Fruit fly (Drosophila melanogaster) whole organism, embryonic: ENCODE data around the gene CG9522.
A peak's percentile ranks its signal among the peaks of the same experiment; 100 is the strongest.

Experiments used
- Asciz ChIP-seq: fragments of 200-800 bp; sonication (Bioruptor generic); optimal IDR thresholded peaks from 2 replicates; lab custom pipeline; 2017; ENCODE audit warnings: missing biosample characterization, mild to moderate bottlenecking, missing genetic modification characterization, missing genetic modification reagents
- CG11695 ChIP-seq: fragments of 200-800 bp; sonication (Bioruptor generic); IDR thresholded peaks from 3 replicates; pipeline ENCODE4 v1.3.6; 2022; ENCODE audit warnings: missing biosample characterization, missing genetic modification characterization
- CG12659 ChIP-seq: fragments of 200-800 bp; sonication (Bioruptor generic); optimal IDR thresholded peaks from 3 replicates; lab custom pipeline; 2017; ENCODE audit warnings: mild to moderate bottlenecking, missing biosample characterization, missing genetic modification reagents, missing genetic modification characterization
- CG14710 ChIP-seq: fragments of 200-800 bp; sonication (Bioruptor generic); optimal IDR thresholded peaks from 3 replicates; lab custom pipeline; 2019; ENCODE audit warnings: missing biosample characterization, mild to moderate bottlenecking, missing genetic modification characterization, moderate library complexity
- CG15601 ChIP-seq: fragments of 200-800 bp; sonication (Bioruptor generic); optimal IDR thresholded peaks from 3 replicates; lab custom pipeline; 2019; ENCODE audit warnings: missing biosample characterization, mild to moderate bottlenecking, missing genetic modification characterization, moderate library complexity
- CG1602 ChIP-seq: fragments of 200-800 bp; sonication (Bioruptor generic); optimal IDR thresholded peaks from 3 replicates; lab custom pipeline; 2016; ENCODE audit warnings: missing biosample characterization, missing genetic modification characterization
- CG17328 ChIP-seq: fragments of 200-800 bp; sonication (Bioruptor generic); IDR thresholded peaks from 2 replicates; pipeline ENCODE4 v1.3.6; 2022; ENCODE audit warnings: missing biosample characterization, missing genetic modification characterization
- CG2120 ChIP-seq: fragments of 200-800 bp; sonication (Bioruptor generic); optimal IDR thresholded peaks from 3 replicates; lab custom pipeline; 2016; ENCODE audit warnings: missing biosample characterization, missing genetic modification characterization
- CG32772 ChIP-seq: fragments of 200-800 bp; sonication (Bioruptor generic); IDR thresholded peaks from 2 replicates; pipeline ENCODE4 v1.3.6; 2022; ENCODE audit warnings: missing biosample characterization, missing genetic modification characterization
- CG3995 ChIP-seq: fragments of 200-800 bp; sonication (Bioruptor generic); optimal IDR thresholded peaks from 3 replicates; lab custom pipeline; 2016; ENCODE audit warnings: missing biosample characterization, missing genetic modification characterization
- CG7839 ChIP-seq: fragments of 200-800 bp; sonication (Bioruptor generic); optimal IDR thresholded peaks from 3 replicates; lab custom pipeline; 2018; ENCODE audit warnings: missing biosample characterization, mild to moderate bottlenecking, missing genetic modification characterization, moderate library complexity
- CG9797 ChIP-seq: fragments of 200-800 bp; sonication (Bioruptor generic); optimal IDR thresholded peaks from 3 replicates; lab custom pipeline; 2018; ENCODE audit warnings: missing biosample characterization, mild to moderate bottlenecking, missing genetic modification characterization
- CG9817 ChIP-seq: fragments of 200-800 bp; sonication (Bioruptor generic); optimal IDR thresholded peaks from 2 replicates; lab custom pipeline; 2018; ENCODE audit warnings: missing biosample characterization, mild to moderate bottlenecking, missing genetic modification characterization, moderate library complexity
- CG9932 ChIP-seq: fragments of 200-800 bp; sonication (Bioruptor generic); IDR thresholded peaks from 2 replicates; pipeline ENCODE4 v1.3.6; 2022; ENCODE audit warnings: missing biosample characterization, missing genetic modification characterization
- Camta ChIP-seq: fragments of 200-800 bp; sonication (Bioruptor generic); optimal IDR thresholded peaks from 2 replicates; lab custom pipeline; 2016; ENCODE audit warnings: missing biosample characterization, missing genetic modification characterization
- CkIIα-i1 ChIP-seq: fragments of 200-800 bp; sonication (Bioruptor generic); IDR thresholded peaks from 2 replicates; pipeline ENCODE4 v1.3.6; 2022; ENCODE audit warnings: missing biosample characterization, missing genetic modification characterization
- D ChIP-seq, 2 experiments: fragments of 200-800 bp in 1 of 2; fragments of >200 bp in 1 of 2; sonication (Bioruptor generic) in 1 of 2; optimal IDR thresholded peaks; 2 replicates in 1 of 2; 3 replicates in 1 of 2; lab custom pipeline; 2017; ENCODE audit warnings: mild to moderate bottlenecking in 1 of 2, missing biosample characterization in 1 of 2, missing genetic modification characterization in 1 of 2, missing genetic modification reagents in 1 of 2
- Fer1 ChIP-seq: fragments of 200-800 bp; sonication (Bioruptor generic); optimal IDR thresholded peaks from 2 replicates; lab custom pipeline; 2017; ENCODE audit warnings: missing biosample characterization, mild to moderate bottlenecking, missing genetic modification characterization
- GATAe ChIP-seq: fragments of 200-800 bp; sonication (Bioruptor generic); conservative IDR thresholded peaks from 2 replicates; pipeline ENCODE4 v1.3.6; 2022; ENCODE audit warnings: missing biosample characterization, missing genetic modification characterization
- Hr78 ChIP-seq, 2 experiments: fragments of 200-800 bp in 1 of 2; fragments of >200 bp in 1 of 2; sonication (Bioruptor generic) in 1 of 2; optimal IDR thresholded peaks; 2 replicates each; lab custom pipeline; 2017 to 2019; ENCODE audit warnings: missing biosample characterization in 2 of 2, missing genetic modification characterization in 2 of 2, mild to moderate bottlenecking in 1 of 2, moderate library complexity in 1 of 2
- MESR4 ChIP-seq: fragments of 200-800 bp; sonication (Bioruptor generic); optimal IDR thresholded peaks from 2 replicates; lab custom pipeline; 2018; ENCODE audit warnings: missing biosample characterization, mild to moderate bottlenecking, missing genetic modification characterization, moderate library complexity
- Meics ChIP-seq: fragments of 200-800 bp; sonication (Bioruptor generic); optimal IDR thresholded peaks from 2 replicates; lab custom pipeline; 2017; ENCODE audit warnings: missing biosample characterization, mild to moderate bottlenecking, missing genetic modification characterization
- Mes4 ChIP-seq: fragments of 200-800 bp; sonication (Bioruptor generic); optimal IDR thresholded peaks from 2 replicates; lab custom pipeline; 2016; ENCODE audit warnings: missing biosample characterization, missing genetic modification characterization
- Myb ChIP-seq: fragments of 200-800 bp; sonication (Bioruptor generic); optimal IDR thresholded peaks from 2 replicates; lab custom pipeline; 2016; ENCODE audit warnings: missing biosample characterization, missing genetic modification characterization
- Optix ChIP-seq: fragments of 200-800 bp; sonication (Bioruptor generic); IDR thresholded peaks from 3 replicates; pipeline ENCODE4 v1.3.6; 2022; ENCODE audit warnings: missing biosample characterization, missing genetic modification characterization
- PHDP ChIP-seq: fragments of 200-800 bp; sonication (Bioruptor generic); optimal IDR thresholded peaks from 3 replicates; lab custom pipeline; 2018; ENCODE audit warnings: missing biosample characterization, mild to moderate bottlenecking, missing genetic modification characterization, moderate library complexity
- Rfx ChIP-seq: fragments of 200-800 bp; sonication (Bioruptor generic); IDR thresholded peaks from 2 replicates; pipeline ENCODE4 v1.3.6; 2022; ENCODE audit warnings: missing biosample characterization, missing genetic modification characterization
- Spps ChIP-seq: fragments of 200-800 bp; sonication (Bioruptor generic); optimal IDR thresholded peaks from 2 replicates; lab custom pipeline; 2018; ENCODE audit warnings: missing biosample characterization, mild to moderate bottlenecking, missing genetic modification characterization
- Trl ChIP-seq, 3 experiments: fragments of >200 bp in 2 of 3; fragments of 200-800 bp in 1 of 3; sonication (Bioruptor generic) in 1 of 3; optimal IDR thresholded peaks; 2 replicates in 1 of 3; 3 replicates in 2 of 3; lab custom pipeline; 2016 to 2017; ENCODE audit warnings: missing biosample characterization in 1 of 3, missing genetic modification characterization in 1 of 3
- Xbp1 ChIP-seq: fragments of 200-800 bp; sonication (Bioruptor generic); optimal IDR thresholded peaks from 3 replicates; lab custom pipeline; 2016; ENCODE audit warnings: missing biosample characterization, mild to moderate bottlenecking, missing genetic modification characterization
- ato ChIP-seq: fragments of 200-800 bp; sonication (Bioruptor generic); IDR thresholded peaks from 2 replicates; pipeline ENCODE4 v1.3.6; 2022; ENCODE audit warnings: missing biosample characterization, missing genetic modification characterization; ENCODE audit not compliant: partially characterized antibody
- esg ChIP-seq: fragments of 200-800 bp; sonication (Bioruptor generic); conservative IDR thresholded peaks from 2 replicates; pipeline ENCODE4 v1.3.6; 2022; ENCODE audit warnings: missing biosample characterization, missing genetic modification characterization
- fu2 ChIP-seq: fragments of 200-800 bp; sonication (Bioruptor generic); optimal IDR thresholded peaks from 2 replicates; lab custom pipeline; 2016; ENCODE audit warnings: missing biosample characterization, missing genetic modification characterization
- grau ChIP-seq: fragments of 200-800 bp; optimal IDR thresholded peaks from 3 replicates; lab custom pipeline; 2019; ENCODE audit warnings: missing biosample characterization, mild to moderate bottlenecking, missing genetic modification characterization, moderate library complexity
- gsb ChIP-seq: fragments of 200-800 bp; sonication (Bioruptor generic); IDR thresholded peaks from 2 replicates; pipeline ENCODE4 v1.3.6; 2022; ENCODE audit warnings: missing biosample characterization, missing genetic modification characterization
- her ChIP-seq: fragments of 200-800 bp; sonication (Bioruptor generic); optimal IDR thresholded peaks from 2 replicates; lab custom pipeline; 2016; ENCODE audit warnings: missing biosample characterization, missing genetic modification characterization
- hkb ChIP-seq, 2 experiments: fragments of 200-800 bp in 1 of 2; fragments of >200 bp in 1 of 2; sonication (Bioruptor generic) in 1 of 2; IDR thresholded peaks in 1 of 2; optimal IDR thresholded peaks in 1 of 2; 2 replicates each; pipeline versions ENCODE4 v1.3.6 to Lab custom; 2017 to 2022; ENCODE audit warnings: missing biosample characterization in 1 of 2, missing genetic modification characterization in 1 of 2
- kah ChIP-seq: fragments of 200-800 bp; sonication (Bioruptor generic); optimal IDR thresholded peaks from 2 replicates; lab custom pipeline; 2018; ENCODE audit warnings: missing biosample characterization, mild to moderate bottlenecking, missing genetic modification characterization
- mam ChIP-seq: fragments of 200-800 bp; sonication (Bioruptor generic); optimal IDR thresholded peaks from 3 replicates; lab custom pipeline; 2016; ENCODE audit warnings: missing biosample characterization, missing genetic modification characterization
- nerfin-2 ChIP-seq: fragments of 200-800 bp; sonication (Bioruptor generic); IDR thresholded peaks from 2 replicates; pipeline ENCODE4 v1.3.6; 2022; ENCODE audit warnings: missing biosample characterization, missing genetic modification characterization; ENCODE audit not compliant: partially characterized antibody
- pb ChIP-seq: fragments of 200-800 bp; sonication (Bioruptor generic); optimal IDR thresholded peaks from 3 replicates; lab custom pipeline; 2016; ENCODE audit warnings: missing biosample characterization, missing genetic modification characterization
- rib ChIP-seq: fragments of 200-800 bp; sonication (Bioruptor generic); IDR thresholded peaks from 2 replicates; pipeline ENCODE4 v1.3.6; 2022; ENCODE audit warnings: missing biosample characterization, missing genetic modification characterization
- ro ChIP-seq: fragments of 200-800 bp; sonication (Bioruptor generic); IDR thresholded peaks from 2 replicates; pipeline ENCODE4 v1.3.6; 2022; ENCODE audit warnings: missing biosample characterization, missing genetic modification characterization
- schlank ChIP-seq: fragments of 200-800 bp; sonication (Bioruptor generic); optimal IDR thresholded peaks from 2 replicates; lab custom pipeline; 2018; ENCODE audit warnings: missing biosample characterization, mild to moderate bottlenecking, missing genetic modification characterization
- sima ChIP-seq: fragments of 200-800 bp; sonication (Bioruptor generic); optimal IDR thresholded peaks from 2 replicates; lab custom pipeline; 2016; ENCODE audit warnings: missing biosample characterization, missing genetic modification characterization
- tll ChIP-seq, 2 experiments: fragments of 200-800 bp in 1 of 2; fragments of >200 bp in 1 of 2; sonication (Bioruptor generic) in 1 of 2; optimal IDR thresholded peaks; 2 replicates each; lab custom pipeline; 2017 to 2019; ENCODE audit warnings: missing biosample characterization in 2 of 2, missing genetic modification characterization in 2 of 2, mild to moderate bottlenecking in 1 of 2, moderate library complexity in 1 of 2
- unpg ChIP-seq: fragments of 200-800 bp; sonication (Bioruptor generic); optimal IDR thresholded peaks from 3 replicates; lab custom pipeline; 2018; ENCODE audit warnings: missing biosample characterization, mild to moderate bottlenecking, missing genetic modification characterization, moderate library complexity
- vnd ChIP-seq: fragments of 200-800 bp; sonication (Bioruptor generic); IDR thresholded peaks from 3 replicates; pipeline ENCODE4 v1.3.6; 2022; ENCODE audit warnings: missing biosample characterization, missing genetic modification characterization; ENCODE audit not compliant: partially characterized antibody
- wor ChIP-seq: fragments of 200-800 bp; sonication (Bioruptor generic); IDR thresholded peaks from 2 replicates; pipeline ENCODE4 v1.3.6; 2022; ENCODE audit warnings: missing biosample characterization, missing genetic modification characterization

Gene CG9522

dm6 chrX:14840417-14840872 is 8.2 kb downstream of the CG9522 start (continued):
- TF ChIP-seq CG9932 (GFP tag; lab: Robert Waterston, UW), result peak; percentile 54
- no peak for TF ChIP-seq nerfin-2
- no peak for TF ChIP-seq wor (GFP tag; lab: Robert Waterston, UW)
- peak; percentile 42 for TF ChIP-seq esg (GFP tag; lab: Robert Waterston, UW)
- no peak for TF ChIP-seq Myb
- TF ChIP-seq CG15601 (tag; lab: Kevin White, UChicago), result peak; percentile 7
- no peak for TF ChIP-seq ro (GFP tag; lab: Robert Waterston, UW)
- no peak for TF ChIP-seq Trl (optimal IDR thresholded peaks at IDR 0.05; lab: Kevin White, UChicago)
- TF ChIP-seq Trl (GFP tag; optimal IDR thresholded peaks at IDR 0.05; lab: Kevin White, UChicago), result no peak
- TF ChIP-seq CG9817 (tag; lab: Kevin White, UChicago), result peak; percentile 32
- no peak for TF ChIP-seq gsb (GFP tag; lab: Robert Waterston, UW)
- TF ChIP-seq schlank (tag; lab: Kevin White, UChicago), result no peak
- TF ChIP-seq CG17328, result peak; percentile 23; the same call in 1 of the 2 replicates
- TF ChIP-seq CG11695, result peak; percentile 70; the same call in 2 of the 3 replicates
- TF ChIP-seq PHDP (tag; lab: Kevin White, UChicago), result peak; percentile 63
- TF ChIP-seq Meics (GFP tag; lab: Kevin White, UChicago), result peak; percentile 62
- TF ChIP-seq CG2120 (GFP tag; lab: Kevin White, UChicago), result peak; percentile 0
- peak; percentile 49 for TF ChIP-seq Rfx
- TF ChIP-seq mam (GFP tag; lab: Kevin White, UChicago), result no peak
- TF ChIP-seq MESR4 (GFP tag; lab: Kevin White, UChicago), result no peak
- TF ChIP-seq pb (GFP tag; lab: Kevin White, UChicago), result no peak
- peak; percentile 23; the same call in 1 of the 2 replicates for TF ChIP-seq CG32772 (GFP tag; lab: Robert Waterston, UW)
- no peak for TF ChIP-seq hkb (optimal IDR thresholded peaks at IDR 0.05; lab: Kevin White, UChicago)
- peak; percentile 47 for TF ChIP-seq hkb (GFP tag; IDR thresholded peaks at IDR 0.05; lab: Robert Waterston, UW)
- peak; percentile 74 for TF ChIP-seq CG7839 (tag; lab: Kevin White, UChicago)
- TF ChIP-seq kah (GFP tag; lab: Kevin White, UChicago), result no peak
- TF ChIP-seq Optix (GFP tag; lab: Robert Waterston, UW), result no peak
- no peak for TF ChIP-seq ato (GFP tag; lab: Robert Waterston, UW)
- TF ChIP-seq CkIIα-i1 (GFP tag; lab: Robert Waterston, UW), result no peak
- TF ChIP-seq CG3995 (GFP tag; lab: Kevin White, UChicago), result no peak
- no peak for TF ChIP-seq vnd (GFP tag; lab: Robert Waterston, UW)
- TF ChIP-seq Asciz, result peak; percentile 33
- TF ChIP-seq Xbp1 (GFP tag; lab: Kevin White, UChicago), result peak; percentile 24
- TF ChIP-seq rib (GFP tag; lab: Robert Waterston, UW), result no peak
- no peak for TF ChIP-seq D (optimal IDR thresholded peaks at IDR 0.05; lab: Kevin White, UChicago)
- peak; percentile 31 for TF ChIP-seq D (GFP tag; optimal IDR thresholded peaks at IDR 0.05; lab: Kevin White, UChicago)
- TF ChIP-seq Mes4 (GFP tag; lab: Kevin White, UChicago), result no peak
- no peak for TF ChIP-seq tll (GFP tag; optimal IDR thresholded peaks at IDR 0.05; lab: Kevin White, UChicago)
- no peak for TF ChIP-seq CG9797 (GFP tag; lab: Kevin White, UChicago)
- TF ChIP-seq her (GFP tag; lab: Kevin White, UChicago), result no peak
- TF ChIP-seq CG14710 (tag; lab: Kevin White, UChicago), result peak; percentile 24
- peak; percentile 66 for TF ChIP-seq unpg
- TF ChIP-seq CG12659 (GFP tag; lab: Kevin White, UChicago), result peak; percentile 34
- no peak for TF ChIP-seq fu2
- TF ChIP-seq Hr78 (GFP tag; optimal IDR thresholded peaks at IDR 0.05; lab: Kevin White, UChicago), result no peak
- TF ChIP-seq Camta (GFP tag; lab: Kevin White, UChicago), result no peak
- no peak for TF ChIP-seq Spps (tag; lab: Kevin White, UChicago)
- no peak for TF ChIP-seq GATAe (GFP tag; lab: Robert Waterston, UW)
- peak; percentile 68 for TF ChIP-seq grau (tag; lab: Kevin White, UChicago)
- TF ChIP-seq CG1602 (GFP tag; lab: Kevin White, UChicago), result peak; percentile 16
- TF ChIP-seq sima, result no peak
- no peak for TF ChIP-seq Fer1 (GFP tag; lab: Kevin White, UChicago)
